Worm (Caenorhabditis elegans): ENCODE measurements around the gene nasp-2.

nasp-2 gene

DNA sequence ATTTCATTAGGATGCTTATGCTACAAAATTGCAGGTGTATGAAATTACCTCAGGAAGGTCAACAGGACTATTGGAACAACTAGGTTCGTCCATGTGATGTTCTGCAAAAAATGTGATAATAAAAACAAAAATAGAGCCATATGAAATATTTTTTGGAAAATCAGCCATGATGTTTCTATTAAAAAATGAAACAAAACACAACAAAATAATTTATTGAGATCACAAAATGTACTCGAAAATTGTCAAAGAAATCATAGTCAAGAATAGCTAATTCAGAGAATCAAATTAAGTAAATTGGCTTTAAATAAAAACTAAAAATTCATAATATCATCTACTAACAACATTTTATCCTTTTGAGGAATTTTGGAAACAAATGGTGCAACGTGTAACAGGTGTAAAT is 18.9 kb upstream of the nasp-2 start, which contains the start of gene nhr-129:
nhr-129 (minus strand) TSS at position 101 of the 400 bp plus-strand sequence.
- no peak for TF ChIP-seq duxl-1 (tag; optimal IDR thresholded peaks at IDR 0.05; ENCODE audit: poor library complexity)
- no peak for TF ChIP-seq fkh-10 (GFP tag; optimal IDR thresholded peaks at IDR 0.05)
- TF ChIP-seq ZK546.5 (tag; optimal IDR thresholded peaks at IDR 0.05), result no peak
- no peak for TF ChIP-seq T20F7.1 (GFP tag; optimal IDR thresholded peaks at IDR 0.05)
- no peak for TF ChIP-seq pqm-1 (tag; optimal IDR thresholded peaks at IDR 0.05)
- no peak for TF ChIP-seq zfp-3 (GFP tag; conservative IDR thresholded peaks at IDR 0.05)
- no peak for TF ChIP-seq mxl-2 (GFP tag; conservative IDR thresholded peaks at IDR 0.05)
- no peak for TF ChIP-seq unc-62 (GFP tag; optimal IDR thresholded peaks at IDR 0.05 in 1 of 2)
- TF ChIP-seq unc-62 (tag; optimal IDR thresholded peaks at IDR 0.05), result no peak
- TF ChIP-seq ztf-11 (tag; optimal IDR thresholded peaks at IDR 0.05), result no peak
- no peak for TF ChIP-seq dve-1 (tag; optimal IDR thresholded peaks at IDR 0.05; ENCODE audit: insufficient read depth)
- TF ChIP-seq lin-29 (GFP tag; IDR thresholded peaks at IDR 0.05), result no peak
- TF ChIP-seq Y5F2A.4 (GFP tag; optimal IDR thresholded peaks at IDR 0.05), result no peak
- no peak for TF ChIP-seq gei-8 (GFP tag; optimal IDR thresholded peaks at IDR 0.05)
- no peak for TF ChIP-seq ces-1 (GFP tag; optimal IDR thresholded peaks at IDR 0.05)
- no peak for TF ChIP-seq arid-1 (GFP tag; conservative IDR thresholded peaks at IDR 0.05)
- no peak for TF ChIP-seq spr-3 (GFP tag; optimal IDR thresholded peaks at IDR 0.05)
- no peak for TF ChIP-seq ceh-20 (GFP tag; IDR thresholded peaks at IDR 0.05)
- TF ChIP-seq nhr-111 (GFP tag; optimal IDR thresholded peaks at IDR 0.05), result no peak
- TF ChIP-seq T26A8.4 (GFP tag; IDR thresholded peaks at IDR 0.05), result no peak

DNA sequence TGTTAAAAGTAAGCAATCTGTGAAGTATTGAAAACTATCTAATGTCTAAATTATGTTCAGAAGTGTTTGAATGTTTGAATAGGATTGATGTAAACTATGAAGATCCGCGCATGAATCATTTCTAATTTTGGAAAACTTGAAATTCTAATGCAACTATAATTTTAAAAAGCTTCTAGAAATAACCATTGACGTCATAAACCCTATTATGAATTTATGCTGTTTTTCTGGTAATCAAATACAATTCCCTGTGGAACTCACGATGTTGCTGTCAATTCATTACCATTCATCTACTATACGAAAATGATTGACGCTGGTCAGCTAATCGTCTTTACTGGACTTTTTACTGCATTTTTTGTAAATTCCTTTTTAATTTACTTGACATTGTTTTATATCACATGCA is 15.4 kb upstream of the nasp-2 start, which contains the start of gene str-37:
str-37 (plus strand) TSS at position 301 of the 400 bp plus-strand sequence.
- TF ChIP-seq nhr-6 (tag; optimal IDR thresholded peaks at IDR 0.05) (no peak), T20F7.1 (GFP tag; optimal IDR thresholded peaks at IDR 0.05) (no peak), F26F4.8 (GFP tag; conservative IDR thresholded peaks at IDR 0.05) (no peak), egl-27 (tag; optimal IDR thresholded peaks at IDR 0.05) (no peak), gei-8 (GFP tag; optimal IDR thresholded peaks at IDR 0.05) (no peak), rbr-2 (tag; optimal IDR thresholded peaks at IDR 0.05) (no peak), T26A8.4 (GFP tag; IDR thresholded peaks at IDR 0.05) (no peak), sdz-12 (GFP tag; optimal IDR thresholded peaks at IDR 0.05) (no peak), hlh-11 (tag; optimal IDR thresholded peaks at IDR 0.05) (no peak), lin-38 (GFP tag; IDR thresholded peaks at IDR 0.05) (no peak), dmd-6 (GFP tag; IDR thresholded peaks at IDR 0.05) (no peak), hif-1 (tag; optimal IDR thresholded peaks at IDR 0.05) (no peak), zfp-3 (GFP tag; conservative IDR thresholded peaks at IDR 0.05) (no peak), madf-5 (GFP tag; IDR thresholded peaks at IDR 0.05) (no peak), jun-1 (tag; optimal IDR thresholded peaks at IDR 0.05) (no peak), lim-7 (GFP tag; IDR thresholded peaks at IDR 0.05) (no peak), ceh-44 (GFP tag; IDR thresholded peaks at IDR 0.05) (no peak), ceh-62 (tag; optimal IDR thresholded peaks at IDR 0.05) (no peak)

DNA sequence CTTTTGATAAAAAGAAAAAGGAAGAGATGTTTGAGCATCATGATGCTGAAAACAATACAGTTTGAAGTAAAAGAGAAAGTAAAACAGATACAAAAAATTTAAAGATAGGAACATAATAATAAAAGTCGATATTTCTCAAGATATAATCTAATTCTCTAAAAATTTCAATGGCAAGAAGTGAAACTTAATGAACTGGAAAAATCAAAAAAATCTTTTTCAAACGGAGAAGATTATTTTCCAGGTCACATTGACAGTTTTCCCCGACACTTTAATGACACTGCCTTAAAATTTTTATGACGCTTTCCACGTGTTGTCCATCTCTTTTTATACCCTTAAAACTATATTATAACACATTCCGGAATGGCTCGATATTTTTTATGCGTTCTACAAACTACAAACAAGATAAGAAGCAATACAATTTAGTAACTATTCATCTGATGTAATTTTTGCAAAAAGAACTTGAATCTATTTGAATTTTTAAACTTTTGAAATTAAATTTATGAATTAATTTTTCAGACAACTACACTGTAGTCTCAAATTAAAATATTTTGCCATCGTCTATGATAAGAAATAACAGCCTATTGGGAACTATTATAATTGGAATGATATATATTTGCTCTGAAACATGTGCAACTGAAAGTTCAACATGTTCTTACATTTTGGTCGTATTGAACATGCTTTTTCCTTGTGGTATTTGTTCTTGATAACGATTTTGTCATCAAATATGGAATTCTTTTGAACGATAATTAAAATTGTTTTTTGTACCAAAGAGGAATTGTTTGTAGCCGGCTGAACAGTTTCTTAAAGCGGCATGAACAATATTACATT is 13.1 kb upstream of the nasp-2 start, which contains the start of gene C50B6.7:
C50B6.7 (minus strand) TSS at position 51 of the 828 bp plus-strand sequence.
- TF ChIP-seq gei-8 (GFP tag; optimal IDR thresholded peaks at IDR 0.05) (no peak), lin-1 (GFP tag; IDR thresholded peaks at IDR 0.05) (no peak), nhr-111 (GFP tag; optimal IDR thresholded peaks at IDR 0.05) (no peak), daf-16 (GFP tag; optimal IDR thresholded peaks at IDR 0.05) (no peak), daf-16 (tag; optimal IDR thresholded peaks at IDR 0.05) (peak; percentile 52), nhr-28 (tag; optimal IDR thresholded peaks at IDR 0.05) (peak; percentile 2), aha-1 (tag) (peak; percentile 56), nhr-41 (GFP tag; IDR thresholded peaks at IDR 0.05) (no peak), pqm-1 (tag; optimal IDR thresholded peaks at IDR 0.05) (peak; percentile 22), nhr-48 (tag; optimal IDR thresholded peaks at IDR 0.05) (peak; percentile 9), unc-62 (GFP tag; optimal IDR thresholded peaks at IDR 0.05 in 1 of 2) (peak in 1 of 2 experiments; percentile 3), unc-62 (tag; optimal IDR thresholded peaks at IDR 0.05) (no peak), skn-1 (tag; optimal IDR thresholded peaks at IDR 0.05) (no peak), vab-7 (GFP tag; IDR thresholded peaks at IDR 0.05) (no peak), dve-1 (tag; optimal IDR thresholded peaks at IDR 0.05; ENCODE audit: insufficient read depth) (peak; percentile 11), php-3 (GFP tag; IDR thresholded peaks at IDR 0.05) (peak; percentile 90), unc-39 (tag; optimal IDR thresholded peaks at IDR 0.05) (no peak), lin-15B (tag; optimal IDR thresholded peaks at IDR 0.05) (no peak), dmd-6 (GFP tag; IDR thresholded peaks at IDR 0.05) (peak; percentile 48), lin-29 (GFP tag; IDR thresholded peaks at IDR 0.05) (no peak), ceh-82 (tag; optimal IDR thresholded peaks at IDR 0.05) (no peak)

Measured in whole organism, L4 larva.